Worm (Caenorhabditis elegans) whole organism, young adult: Measurements from ENCODE around the gene ltd-1.

Experiments
- B0261.1 ChIP-seq: sonication (generic microtip); optimal IDR thresholded peaks from 2 replicates; lab custom pipeline; 2016; ENCODE audit warnings: mild to moderate bottlenecking, missing genetic modification characterization, moderate library complexity, missing compliant biosample characterization
- Y67H2A.10 ChIP-seq: fragments of 200-800 bp; sonication (Bioruptor generic); conservative IDR thresholded peaks from 2 replicates; pipeline ENCODE4 v1.3.6; 2022; ENCODE audit warnings: missing genetic modification reagents, missing genetic modification characterization, missing compliant biosample characterization
- Y79H2A.3 ChIP-seq: fragments of 200-800 bp; sonication (Bioruptor generic); conservative IDR thresholded peaks from 2 replicates; pipeline ENCODE4 v1.3.6; 2022; ENCODE audit warnings: missing genetic modification reagents, missing genetic modification characterization, missing compliant biosample characterization
- aptf-3 ChIP-seq: fragments of 200-800 bp; sonication (Bioruptor generic); IDR thresholded peaks from 2 replicates; pipeline ENCODE4 v1.3.6; 2022; ENCODE audit warnings: missing genetic modification characterization, missing compliant biosample characterization
- hmg-1.2 ChIP-seq: fragments of 200-800 bp; sonication (Bioruptor generic); IDR thresholded peaks from 2 replicates; pipeline ENCODE4 v1.3.6; 2022; ENCODE audit warnings: missing genetic modification reagents, missing genetic modification characterization, missing compliant biosample characterization
- madf-10 ChIP-seq: sonication (generic microtip); optimal IDR thresholded peaks from 2 replicates; lab custom pipeline; 2016; ENCODE audit warnings: mild to moderate bottlenecking, missing genetic modification characterization, missing compliant biosample characterization
- madf-6 ChIP-seq: fragments of 200-800 bp; sonication (Bioruptor generic); IDR thresholded peaks from 2 replicates; pipeline ENCODE4 v1.3.6; 2022; ENCODE audit warnings: missing genetic modification reagents, missing genetic modification characterization, missing compliant biosample characterization
- mxl-1 ChIP-seq: sonication (generic microtip); optimal IDR thresholded peaks from 2 replicates; lab custom pipeline; 2016; ENCODE audit warnings: missing genetic modification characterization, missing compliant biosample characterization
- nhr-179 ChIP-seq: sonication (generic microtip); optimal IDR thresholded peaks from 2 replicates; lab custom pipeline; 2016; ENCODE audit warnings: mild to moderate bottlenecking, missing genetic modification characterization, missing compliant biosample characterization
- unc-62 ChIP-seq: fragments of 150-350 bp; optimal IDR thresholded peaks from 2 replicates; lab custom pipeline; 2014; ENCODE audit warnings: missing biosample characterization, missing genetic modification reagents, missing genetic modification characterization

DNA sequence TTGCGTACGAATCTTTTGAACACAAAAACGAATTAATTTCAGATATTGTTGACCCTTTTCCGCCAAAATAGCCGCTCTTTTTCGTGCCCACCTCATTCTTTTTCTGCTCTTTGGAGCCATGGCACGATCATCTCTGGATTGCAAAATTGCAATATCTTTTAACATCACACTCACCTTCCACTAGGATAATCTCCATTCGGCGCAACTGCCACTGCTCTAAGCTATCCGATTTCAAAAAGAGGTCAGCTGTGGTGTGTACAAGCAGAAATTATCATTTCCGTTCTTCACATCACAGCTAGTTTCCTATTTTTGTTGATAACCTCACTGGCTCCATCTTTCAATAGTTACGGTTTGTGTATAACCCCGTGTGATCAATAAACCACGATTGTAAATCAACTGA is 34.1 kb upstream of the ltd-1 start:
- TF ChIP-seq Y67H2A.10 (GFP tag; lab: Robert Waterston, UW) (no peak), madf-6 (GFP tag; lab: Robert Waterston, UW) (no peak), hmg-1.2 (GFP tag; lab: Robert Waterston, UW) (no peak), madf-10 (no peak), aptf-3 (no peak), nhr-179 (no peak), unc-62 (no peak), Y79H2A.3 (GFP tag; lab: Robert Waterston, UW) (no peak), mxl-1 (tag; lab: Kevin White, UChicago) (no peak), B0261.1 (tag; lab: Kevin White, UChicago) (no peak)
